Worm (Caenorhabditis elegans): ENCODE data around the gene cdr-4.

DNA sequence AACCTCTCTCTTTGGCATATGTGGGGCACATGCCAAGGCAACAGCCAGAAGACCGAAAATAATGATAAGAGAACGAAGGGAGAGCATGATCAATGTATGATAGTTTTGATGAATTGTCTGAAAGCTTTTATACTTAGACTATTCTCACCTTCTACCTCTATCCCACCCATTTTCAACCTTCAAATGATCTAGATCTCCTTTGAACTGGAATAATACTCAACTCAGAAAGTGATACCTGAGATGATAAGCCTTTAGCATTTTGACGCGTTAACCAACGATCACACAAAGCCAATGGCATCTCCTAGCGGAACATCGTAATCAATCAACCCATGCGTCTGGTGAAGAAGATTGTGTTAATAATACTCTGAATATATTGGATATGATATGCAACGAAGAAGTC is 3.9 kb downstream of the cdr-4 start, which contains the start of gene K01D12.9:
- no peak for TF ChIP-seq pha-4 (tag; optimal IDR thresholded peaks at IDR 0.05)
- TF ChIP-seq elt-1 (tag; optimal IDR thresholded peaks at IDR 0.05): no peak
- no peak for TF ChIP-seq fos-1 (tag; optimal IDR thresholded peaks at IDR 0.05)
- no peak for TF ChIP-seq tbx-2 (tag; optimal IDR thresholded peaks at IDR 0.05)
- no peak for TF ChIP-seq ama-1 (optimal IDR thresholded peaks at IDR 0.05)
- TF ChIP-seq jun-1 (tag; optimal IDR thresholded peaks at IDR 0.05): no peak
- no peak for TF ChIP-seq skn-1 (tag; optimal IDR thresholded peaks at IDR 0.05)
- no peak for TF ChIP-seq nhr-12 (tag; optimal IDR thresholded peaks at IDR 0.05)
- TF ChIP-seq lin-15B (tag; optimal IDR thresholded peaks at IDR 0.05): no peak
- no peak for TF ChIP-seq nhr-76 (tag; optimal IDR thresholded peaks at IDR 0.05)

Measured in whole organism, L3 larva.